Worm (Caenorhabditis elegans) whole organism, L4 larva: ENCODE data around the gene sre-36.
"Not testable (repeated sequence)": the region's sequence is repeated elsewhere in the genome, so short reads cannot be mapped to it uniquely, and the experiment has no call there.

Experiments
- ceh-82 ChIP-seq: sonication (generic microtip); optimal IDR thresholded peaks from 2 replicates; lab custom pipeline; 2017; ENCODE audit warnings: missing biosample characterization, missing genetic modification characterization
- jun-1 ChIP-seq: fragments of 150-350 bp; optimal IDR thresholded peaks from 2 replicates; lab custom pipeline; 2014; ENCODE audit warnings: missing biosample characterization, missing genetic modification reagents, missing genetic modification characterization
- lin-13 ChIP-seq: fragments of 150-350 bp; optimal IDR thresholded peaks from 2 replicates; lab custom pipeline; 2014; ENCODE audit warnings: missing biosample characterization, missing genetic modification reagents, missing genetic modification characterization
- lin-15B ChIP-seq: fragments of 150-350 bp; sonication (generic microtip); optimal IDR thresholded peaks from 3 replicates; lab custom pipeline; 2014; ENCODE audit warnings: missing biosample characterization, missing genetic modification characterization
- nhr-11 ChIP-seq: fragments of 150-350 bp; optimal IDR thresholded peaks from 2 replicates; lab custom pipeline; 2014; ENCODE audit warnings: missing biosample characterization, missing genetic modification characterization
- nhr-28 ChIP-seq: fragments of 150-350 bp; optimal IDR thresholded peaks from 2 replicates; lab custom pipeline; 2014; ENCODE audit warnings: missing biosample characterization, missing genetic modification characterization
- pha-4 ChIP-seq, 2 experiments: fragments of 150-350 bp in 1 of 2; fragments of 200-800 bp in 1 of 2; sonication (Bioruptor generic) in 1 of 2; IDR thresholded peaks in 1 of 2; optimal IDR thresholded peaks in 1 of 2; 2 replicates each; pipeline versions ENCODE4 v1.3.6 to Lab custom; 2014 to 2022; ENCODE audit warnings: missing genetic modification characterization in 2 of 2, missing genetic modification reagents in 2 of 2, missing biosample characterization in 1 of 2, missing compliant biosample characterization in 1 of 2
- snpc-1.2 ChIP-seq: fragments of 200-800 bp; sonication (Bioruptor generic); IDR thresholded peaks from 2 replicates; pipeline ENCODE4 v1.3.6; 2022; ENCODE audit warnings: missing genetic modification reagents, missing genetic modification characterization, missing compliant biosample characterization
- unc-62 ChIP-seq, 3 experiments: fragments of 150-350 bp in 1 of 3; sonication (generic microtip); optimal IDR thresholded peaks in 2 of 3; peaks in 1 of 3; 1 replicate in 1 of 3; 2 replicates in 2 of 3; lab custom pipeline; 2014 to 2017; ENCODE audit warnings: missing biosample characterization in 3 of 3, missing genetic modification characterization in 3 of 3, missing genetic modification reagents in 3 of 3, missing genotype in 1 of 3
- zag-1 ChIP-seq: fragments of 150-350 bp; optimal IDR thresholded peaks from 2 replicates; lab custom pipeline; 2014; ENCODE audit warnings: missing biosample characterization, missing genetic modification characterization

- TF ChIP-seq snpc-1.2 (GFP tag; lab: Robert Waterston, UW); lin-15B; nhr-28 (tag; lab: Kevin White, UChicago); nhr-11 (tag; lab: Kevin White, UChicago); jun-1; zag-1 (tag; lab: Kevin White, UChicago); lin-13 (GFP tag; lab: Kevin White, UChicago); pha-4 (GFP tag; IDR thresholded peaks at IDR 0.05; lab: Robert Waterston, UW); pha-4 (tag; optimal IDR thresholded peaks at IDR 0.05; lab: Kevin White, UChicago); ceh-82 (tag; lab: Kevin White, UChicago); unc-62 (GFP tag; optimal IDR thresholded peaks at IDR 0.05 in 1 of 2; lab: Kevin White, UChicago); unc-62 (tag; optimal IDR thresholded peaks at IDR 0.05; lab: Kevin White, UChicago): not testable (repeated sequence)
Measured at ce11 chrV:16383729-16384128, 15.8 kb upstream of the sre-36 start, which contains the start of gene F13A7.7.
